Worm (Caenorhabditis elegans) whole organism, L4/young adult: Measurements from ENCODE around the gene C06H5.11.

Experiments
- W03F9.2 ChIP-seq: fragments of 150-350 bp; optimal IDR thresholded peaks from 2 replicates; lab custom pipeline; 2014; ENCODE audit warnings: missing biosample characterization, missing genetic modification characterization
- dao-5 ChIP-seq: sonication (generic microtip); optimal IDR thresholded peaks from 2 replicates; lab custom pipeline; 2016; ENCODE audit warnings: missing genotype, missing genetic modification characterization, moderate library complexity, missing compliant biosample characterization
- him-1 ChIP-seq: sonication (generic microtip); optimal IDR thresholded peaks from 2 replicates; lab custom pipeline; 2016; ENCODE audit warnings: missing genotype, missing genetic modification reagents, missing genetic modification characterization, missing compliant biosample characterization

- TF ChIP-seq W03F9.2 (tag; lab: Kevin White, UChicago) (no peak), dao-5 (tag; lab: Kevin White, UChicago) (no peak), him-1 (tag; lab: Kevin White, UChicago) (no peak)
Observed at ce11 chrV:17938978-17939377, 45.1 kb upstream of the C06H5.11 start.
